Fruit fly (Drosophila melanogaster) whole organism, pupa: ENCODE measurements around the gene hwt.

Experiments used
- CG14655 ChIP-seq: fragments of 200-800 bp; sonication (Bioruptor generic); optimal IDR thresholded peaks from 3 replicates; lab custom pipeline; 2017; ENCODE audit warnings: mild to moderate bottlenecking, missing biosample characterization, missing genetic modification reagents, missing genetic modification characterization
- CG32121 ChIP-seq: fragments of 200-800 bp; sonication (Bioruptor generic); IDR thresholded peaks from 2 replicates; pipeline ENCODE4 v1.3.6; 2022; ENCODE audit warnings: missing biosample characterization, missing genetic modification characterization
- CG34367 ChIP-seq: fragments of 200-800 bp; sonication (Bioruptor generic); optimal IDR thresholded peaks from 2 replicates; lab custom pipeline; 2018; ENCODE audit warnings: missing biosample characterization, mild to moderate bottlenecking, missing genetic modification characterization
- CG4496 ChIP-seq: fragments of 200-800 bp; sonication (Bioruptor generic); IDR thresholded peaks from 3 replicates; pipeline ENCODE4 v1.3.6; 2022; ENCODE audit warnings: missing biosample characterization, missing genetic modification characterization
- CG9948 ChIP-seq: fragments of 200-800 bp; sonication (Bioruptor generic); optimal IDR thresholded peaks from 2 replicates; lab custom pipeline; 2018; ENCODE audit warnings: missing biosample characterization, mild to moderate bottlenecking, missing genetic modification characterization, moderate library complexity
- D1 ChIP-seq: fragments of 200-800 bp; sonication (Bioruptor generic); optimal IDR thresholded peaks from 2 replicates; lab custom pipeline; 2018; ENCODE audit warnings: missing biosample characterization, mild to moderate bottlenecking, missing genetic modification characterization, moderate library complexity
- EcR ChIP-seq: fragments of 200-800 bp; sonication (Bioruptor generic); optimal IDR thresholded peaks from 3 replicates; lab custom pipeline; 2019; ENCODE audit warnings: missing biosample characterization, missing genetic modification characterization, mild to moderate bottlenecking, moderate library complexity, missing genetic modification reagents
- Ets98B ChIP-seq: fragments of 200-800 bp; sonication (Bioruptor generic); IDR thresholded peaks from 2 replicates; pipeline ENCODE4 v1.3.6; 2022; ENCODE audit warnings: missing biosample characterization, missing genetic modification characterization
- Pif1A ChIP-seq: fragments of 200-800 bp; sonication (Bioruptor generic); optimal IDR thresholded peaks from 3 replicates; lab custom pipeline; 2016; ENCODE audit warnings: missing biosample characterization, missing genetic modification characterization
- Snoo ChIP-seq: fragments of 200-800 bp; sonication (Bioruptor generic); optimal IDR thresholded peaks from 3 replicates; lab custom pipeline; 2017; ENCODE audit warnings: missing biosample characterization, mild to moderate bottlenecking, missing genetic modification characterization, inconsistent platforms
- fd96Ca ChIP-seq: fragments of 200-800 bp; sonication (Bioruptor generic); IDR thresholded peaks from 3 replicates; pipeline ENCODE4 v1.3.6; 2022; ENCODE audit warnings: missing biosample characterization, missing genetic modification characterization
- gl ChIP-seq: fragments of 200-800 bp; sonication (Bioruptor generic); optimal IDR thresholded peaks from 2 replicates; lab custom pipeline; 2018; ENCODE audit warnings: missing biosample characterization, mild to moderate bottlenecking, missing genetic modification characterization

DNA sequence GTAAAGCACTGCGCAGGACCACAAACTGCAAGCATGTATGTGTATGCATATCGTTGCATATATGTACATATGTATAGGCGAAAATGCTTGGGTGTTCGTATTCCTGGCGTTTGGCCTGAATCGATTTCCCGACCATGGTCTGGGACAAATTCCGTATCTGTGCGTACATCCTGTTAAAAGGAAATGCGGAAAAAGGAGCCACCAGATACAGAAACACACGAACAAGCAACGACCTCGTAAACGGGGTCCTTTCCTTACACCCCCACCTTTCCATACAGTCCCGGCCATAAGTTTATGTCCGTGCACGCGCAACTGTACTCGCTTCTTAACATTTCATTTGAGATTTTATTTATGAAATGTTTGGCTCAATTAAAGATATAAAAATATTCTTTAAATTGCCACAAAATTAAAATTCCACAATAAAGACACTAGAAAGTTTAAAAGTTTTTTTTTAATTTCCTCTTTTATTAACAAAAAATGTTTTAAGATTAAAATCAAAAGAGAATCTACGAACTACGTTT is 15.7 kb upstream of the hwt start:
- TF ChIP-seq Ets98B (GFP tag; lab: Robert Waterston, UW) = no peak
- no peak for TF ChIP-seq CG32121 (GFP tag; lab: Robert Waterston, UW)
- TF ChIP-seq EcR = no peak
- no peak for TF ChIP-seq Snoo (tag; lab: Kevin White, UChicago)
- TF ChIP-seq gl (tag; lab: Kevin White, UChicago) = no peak
- no peak for TF ChIP-seq D1 (tag; lab: Kevin White, UChicago)
- no peak for TF ChIP-seq CG9948
- no peak for TF ChIP-seq CG14655
- TF ChIP-seq CG34367 (tag; lab: Kevin White, UChicago) = no peak
- TF ChIP-seq fd96Ca (GFP tag; lab: Robert Waterston, UW) = no peak
- no peak for TF ChIP-seq Pif1A (GFP tag; lab: Kevin White, UChicago)
- no peak for TF ChIP-seq CG4496 (GFP tag; lab: Robert Waterston, UW)
